ENCODE assay signal across 1 worm cellular context in genomic region chrX:8986452-8986851, ce11.
TF ChIP-seq lines count a peak whose summit lies in the region.

No protein-coding gene starts in this region.

TF ChIP-seq in whole organism, L1 larva, 84 proteins besides CTCF, POLR2A, EP300 and RAD21 (continued from another document):
- TF ChIP-seq dpl-1 (GFP tag; optimal IDR thresholded peaks at IDR 0.05; lab: Kevin White, UChicago) (no peak), fos-1 (tag; optimal IDR thresholded peaks at IDR 0.05; lab: Kevin White, UChicago) (no peak), mef-2 (tag; optimal IDR thresholded peaks at IDR 0.05; lab: Kevin White, UChicago) (no peak), nhr-47 (tag; optimal IDR thresholded peaks at IDR 0.05; lab: Kevin White, UChicago) (no peak), C04F5.9 (tag; optimal IDR thresholded peaks at IDR 0.05; lab: Kevin White, UChicago) (no peak), ceh-63 (GFP tag; optimal IDR thresholded peaks at IDR 0.05; lab: Kevin White, UChicago) (no peak), nhr-77 (tag; optimal IDR thresholded peaks at IDR 0.05; lab: Kevin White, UChicago) (no peak), blmp-1 (tag; optimal IDR thresholded peaks at IDR 0.05; lab: Kevin White, UChicago) (no peak), nhr-19 (GFP tag; conservative IDR thresholded peaks at IDR 0.05; lab: Robert Waterston, UW) (peak; percentile 40), lin-15B (tag; optimal IDR thresholded peaks at IDR 0.05; lab: Kevin White, UChicago) (no peak), efl-1 (optimal IDR thresholded peaks at IDR 0.05; lab: Kevin White, UChicago) (no peak), efl-1 (GFP tag; optimal IDR thresholded peaks at IDR 0.05 in 1 of 2; lab: Kevin White, UChicago) (no peak), C34B4.2 (tag; optimal IDR thresholded peaks at IDR 0.05; lab: Kevin White, UChicago) (no peak), aly-2 (tag; optimal IDR thresholded peaks at IDR 0.05; lab: Kevin White, UChicago) (no peak), pqm-1 (tag; optimal IDR thresholded peaks at IDR 0.05; lab: Kevin White, UChicago) (no peak), lir-3 (tag; optimal IDR thresholded peaks at IDR 0.05; lab: Kevin White, UChicago; ENCODE audit: poor library complexity) (no peak), nhr-20 (tag; optimal IDR thresholded peaks at IDR 0.05; lab: Kevin White, UChicago) (peak; percentile 54), fkh-10 (GFP tag; optimal IDR thresholded peaks at IDR 0.05; lab: Kevin White, UChicago) (no peak), mab-9 (GFP tag; IDR thresholded peaks at IDR 0.05; lab: Robert Waterston, UW) (no peak), alr-1 (tag; optimal IDR thresholded peaks at IDR 0.05; lab: Kevin White, UChicago; ENCODE audit: borderline replicate concordance) (no peak), nhr-76 (tag; optimal IDR thresholded peaks at IDR 0.05; lab: Kevin White, UChicago) (no peak), snu-23 (GFP tag; optimal IDR thresholded peaks at IDR 0.05; lab: Kevin White, UChicago) (peak; percentile 56), ztf-4 (tag; optimal IDR thresholded peaks at IDR 0.05; lab: Kevin White, UChicago) (no peak), egl-27 (tag; optimal IDR thresholded peaks at IDR 0.05; lab: Kevin White, UChicago) (no peak), elt-2 (tag; optimal IDR thresholded peaks at IDR 0.05; lab: Kevin White, UChicago) (no peak), lin-14 (GFP tag; optimal IDR thresholded peaks at IDR 0.05; lab: Kevin White, UChicago) (peak; percentile 91), zag-1 (tag; optimal IDR thresholded peaks at IDR 0.05; lab: Kevin White, UChicago) (no peak), ceh-90 (tag; optimal IDR thresholded peaks at IDR 0.05; lab: Kevin White, UChicago) (no peak), lsy-2 (tag; optimal IDR thresholded peaks at IDR 0.05; lab: Kevin White, UChicago) (peak in 1 of 2 experiments; percentile 31), efl-3 (GFP tag; optimal IDR thresholded peaks at IDR 0.05; lab: Kevin White, UChicago) (no peak), elt-3 (tag; optimal IDR thresholded peaks at IDR 0.05; lab: Kevin White, UChicago) (no peak), dsc-1 (tag; optimal IDR thresholded peaks at IDR 0.05; lab: Kevin White, UChicago) (no peak), mdl-1 (tag; optimal IDR thresholded peaks at IDR 0.05; lab: Kevin White, UChicago) (peak in 1 of 2 experiments; percentile 49), fkh-8 (tag; optimal IDR thresholded peaks at IDR 0.05; lab: Kevin White, UChicago) (no peak), vab-15 (tag; optimal IDR thresholded peaks at IDR 0.05; lab: Kevin White, UChicago) (no peak), snpc-4 (tag; optimal IDR thresholded peaks at IDR 0.05; lab: Kevin White, UChicago) (no peak), ceh-88 (GFP tag; IDR thresholded peaks at IDR 0.05; lab: Robert Waterston, UW) (no peak), ama-1 (optimal IDR thresholded peaks at IDR 0.05; lab: Kevin White, UChicago) (no peak), ces-1 (GFP tag; optimal IDR thresholded peaks at IDR 0.05; lab: Kevin White, UChicago) (no peak), ztf-11 (tag; optimal IDR thresholded peaks at IDR 0.05; lab: Kevin White, UChicago) (no peak), ets-5 (GFP tag; IDR thresholded peaks at IDR 0.05; lab: Robert Waterston, UW) (no peak), grh-1 (GFP tag; IDR thresholded peaks at IDR 0.05; lab: Robert Waterston, UW) (no peak), skn-1 (tag; optimal IDR thresholded peaks at IDR 0.05; lab: Kevin White, UChicago) (no peak), lin-13 (GFP tag; optimal IDR thresholded peaks at IDR 0.05; lab: Kevin White, UChicago) (no peak), sptf-1 (tag; optimal IDR thresholded peaks at IDR 0.05; lab: Kevin White, UChicago) (no peak), swsn-7 (tag; optimal IDR thresholded peaks at IDR 0.05; lab: Kevin White, UChicago) (no peak), unc-98 (GFP tag; IDR thresholded peaks at IDR 0.05; lab: Robert Waterston, UW) (no peak), sup-37 (GFP tag; optimal IDR thresholded peaks at IDR 0.05; lab: Kevin White, UChicago) (no peak)
